Worm (Caenorhabditis elegans) whole organism, L4 larva: ENCODE measurements around the gene nep-9.

Experiments
- nhr-237 ChIP-seq: sonication (generic microtip); optimal IDR thresholded peaks from 2 replicates; lab custom pipeline; 2017; ENCODE audit warnings: missing biosample characterization, missing genetic modification characterization
- snpc-4 ChIP-seq: fragments of 150-350 bp; optimal IDR thresholded peaks from 2 replicates; lab custom pipeline; 2014; ENCODE audit warnings: missing biosample characterization, missing genetic modification characterization
- zag-1 ChIP-seq: fragments of 150-350 bp; optimal IDR thresholded peaks from 2 replicates; lab custom pipeline; 2014; ENCODE audit warnings: missing biosample characterization, missing genetic modification characterization
- zip-11 ChIP-seq: fragments of 200-800 bp; sonication (Bioruptor generic); IDR thresholded peaks from 2 replicates; pipeline ENCODE4 v1.3.6; 2022; ENCODE audit warnings: missing genetic modification characterization, missing compliant biosample characterization

DNA sequence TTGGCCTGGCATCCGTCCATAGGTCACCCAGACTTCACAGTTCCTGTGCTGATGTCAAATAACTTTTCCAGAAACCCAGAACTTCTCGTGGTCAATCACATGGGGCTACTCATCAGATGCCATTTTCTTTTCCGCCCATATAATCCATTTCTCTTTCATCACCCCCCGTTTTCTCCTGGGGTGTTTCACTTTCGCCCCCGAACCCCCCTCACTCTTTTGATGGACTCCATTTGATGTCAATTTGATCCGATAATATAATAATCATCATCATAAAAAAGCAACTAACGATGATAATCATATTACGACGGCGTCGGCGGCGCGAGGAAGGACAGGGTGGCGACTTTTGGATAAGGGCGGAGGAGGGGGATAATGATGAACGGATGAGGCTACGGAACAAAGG, 39.2 kb upstream of the nep-9 start:
- TF ChIP-seq nhr-237 (no peak), snpc-4 (tag; lab: Kevin White, UChicago) (no peak), zag-1 (no peak), zip-11 (no peak)
